Worm (Caenorhabditis elegans) whole organism, L3 larva: Measurements from ENCODE around the gene F55G1.1.

ENCODE experiments used
- ZK546.5 ChIP-seq: sonication (generic microtip); optimal IDR thresholded peaks from 2 replicates; lab custom pipeline; 2017; ENCODE audit warnings: missing biosample characterization, missing genetic modification characterization
- aly-2 ChIP-seq: fragments of 150-350 bp; optimal IDR thresholded peaks from 2 replicates; lab custom pipeline; 2014; ENCODE audit warnings: missing biosample characterization, missing genetic modification characterization
- ama-1 ChIP-seq: fragments of 150-350 bp; optimal IDR thresholded peaks from 2 replicates; lab custom pipeline; 2018
- ceh-28 ChIP-seq: fragments of 150-350 bp; optimal IDR thresholded peaks from 2 replicates; lab custom pipeline; 2014; ENCODE audit warnings: missing biosample characterization, missing genetic modification reagents, missing genetic modification characterization
- fkh-2 ChIP-seq: fragments of 150-350 bp; optimal IDR thresholded peaks from 2 replicates; lab custom pipeline; 2014; ENCODE audit warnings: missing biosample characterization, missing genetic modification reagents, missing genetic modification characterization
- lin-39 ChIP-seq: fragments of 150-350 bp; optimal IDR thresholded peaks from 2 replicates; lab custom pipeline; 2018; ENCODE audit warnings: missing biosample characterization, missing genetic modification reagents, missing genetic modification characterization
- mdl-1 ChIP-seq: fragments of 150-350 bp; optimal IDR thresholded peaks from 2 replicates; lab custom pipeline; 2014; ENCODE audit warnings: missing biosample characterization, missing genetic modification characterization
- nfya-1 ChIP-seq: sonication (generic microtip); optimal IDR thresholded peaks from 2 replicates; lab custom pipeline; 2017; ENCODE audit warnings: missing genetic modification characterization, mild to moderate bottlenecking, missing compliant biosample characterization, antibody characterized with exemption, moderate library complexity; ENCODE audit not compliant: insufficient read depth
- nhr-237 ChIP-seq: fragments of 150-350 bp; optimal IDR thresholded peaks from 2 replicates; lab custom pipeline; 2014; ENCODE audit warnings: missing biosample characterization, missing genetic modification characterization
- nhr-77 ChIP-seq: fragments of 150-350 bp; optimal IDR thresholded peaks from 2 replicates; lab custom pipeline; 2014; ENCODE audit warnings: missing biosample characterization, missing genetic modification characterization

DNA sequence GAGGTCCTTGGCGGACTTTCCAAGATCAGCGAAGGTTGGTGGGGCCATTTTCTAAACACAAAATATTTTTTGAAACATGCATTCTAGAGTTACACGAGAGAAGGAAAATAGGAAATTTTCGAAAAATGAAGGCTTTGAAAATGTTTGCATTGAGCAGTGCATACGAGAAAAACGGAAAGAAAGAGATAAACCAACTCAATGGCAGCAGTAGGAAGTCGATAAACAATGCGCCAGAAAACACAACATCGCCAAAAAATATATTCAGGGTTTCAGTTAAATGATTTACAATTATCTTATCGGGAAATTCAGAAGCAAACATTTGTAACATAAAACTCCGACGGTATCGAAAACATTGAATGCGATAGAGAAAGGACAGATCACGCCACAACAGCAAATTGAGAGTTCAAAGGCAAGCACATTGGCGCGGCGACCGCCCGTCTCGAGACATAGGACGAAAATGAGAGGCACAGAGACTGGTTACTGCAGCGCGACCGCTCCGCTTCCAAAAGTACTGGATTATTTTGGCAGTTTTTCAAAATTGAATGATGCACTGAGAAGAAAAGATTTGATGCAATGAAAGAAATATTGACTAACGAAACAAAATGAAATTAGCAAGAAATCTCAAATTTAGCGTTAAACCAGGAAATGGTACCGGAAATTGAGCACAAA, 16.4 kb downstream of the F55G1.1 start, which contains the start of the genes vdac-1 and R05G6.5:
- TF ChIP-seq fkh-2, result no peak
- TF ChIP-seq ama-1 (lab: Kevin White, UChicago), result no peak
- TF ChIP-seq mdl-1 (tag; lab: Kevin White, UChicago), result no peak
- TF ChIP-seq ceh-28 (tag; lab: Kevin White, UChicago), result peak; percentile 42
- TF ChIP-seq nhr-77 (tag; lab: Kevin White, UChicago), result no peak
- peak; percentile 92 for TF ChIP-seq nfya-1 (tag; lab: Kevin White, UChicago)
- no peak for TF ChIP-seq ZK546.5
- peak; percentile 76 for TF ChIP-seq lin-39 (tag; lab: Kevin White, UChicago)
- TF ChIP-seq aly-2 (tag; lab: Kevin White, UChicago), result no peak
- TF ChIP-seq nhr-237 (tag; lab: Kevin White, UChicago), result no peak
